Fruit fly (Drosophila melanogaster): ENCODE data around the gene ect.

dm6 chr3L:10246226-10246778 lies 44.7 kb upstream of the ect start:
- no peak for TF ChIP-seq usp (GFP tag; optimal IDR thresholded peaks at IDR 0.05)
- no peak for TF ChIP-seq pan (optimal IDR thresholded peaks at IDR 0.05)
- no peak for TF ChIP-seq EcR (GFP tag; optimal IDR thresholded peaks at IDR 0.05)

All from whole organism.